Fruit fly (Drosophila melanogaster) whole organism, embryonic: Measurements from ENCODE around the gene Drice.

Experiments
- Aef1 ChIP-seq: fragments of 200-800 bp; sonication (Bioruptor generic); IDR thresholded peaks from 3 replicates; pipeline ENCODE4 v1.3.6; 2022; ENCODE audit warnings: missing biosample characterization, missing genetic modification characterization
- CG1024 ChIP-seq: fragments of 200-800 bp; sonication (Bioruptor generic); IDR thresholded peaks from 2 replicates; pipeline ENCODE4 v1.3.6; 2022; ENCODE audit warnings: missing biosample characterization, missing genetic modification characterization
- CG10274 ChIP-seq: fragments of 200-800 bp; sonication (Bioruptor generic); optimal IDR thresholded peaks from 3 replicates; lab custom pipeline; 2017; ENCODE audit warnings: missing biosample characterization, mild to moderate bottlenecking, missing genetic modification characterization
- CG10321 ChIP-seq: fragments of 200-800 bp; sonication (Bioruptor generic); IDR thresholded peaks from 2 replicates; pipeline ENCODE4 v1.3.6; 2022; ENCODE audit warnings: missing biosample characterization, missing genetic modification characterization
- CG10431 ChIP-seq: fragments of 200-800 bp; sonication (Bioruptor generic); optimal IDR thresholded peaks from 3 replicates; lab custom pipeline; 2018; ENCODE audit warnings: missing biosample characterization, mild to moderate bottlenecking, missing genetic modification characterization
- CG11456 ChIP-seq: fragments of 200-800 bp; sonication (Bioruptor generic); IDR thresholded peaks from 3 replicates; pipeline ENCODE4 v1.3.6; 2022; ENCODE audit warnings: missing biosample characterization, missing genetic modification characterization
- CG12236 ChIP-seq: fragments of 200-800 bp; sonication (Bioruptor generic); optimal IDR thresholded peaks from 2 replicates; lab custom pipeline; 2016; ENCODE audit warnings: missing biosample characterization, missing genetic modification characterization
- CG12659 ChIP-seq: fragments of 200-800 bp; sonication (Bioruptor generic); optimal IDR thresholded peaks from 3 replicates; lab custom pipeline; 2017; ENCODE audit warnings: mild to moderate bottlenecking, missing biosample characterization, missing genetic modification reagents, missing genetic modification characterization
- CG14441 ChIP-seq: fragments of 200-800 bp; sonication (Bioruptor generic); IDR thresholded peaks from 2 replicates; pipeline ENCODE4 v1.3.6; 2022; ENCODE audit warnings: missing biosample characterization, missing genetic modification characterization
- CG16815 ChIP-seq: fragments of 200-800 bp; sonication (Bioruptor generic); optimal IDR thresholded peaks from 3 replicates; lab custom pipeline; 2017; ENCODE audit warnings: missing biosample characterization, mild to moderate bottlenecking, missing genetic modification characterization
- CG17359 ChIP-seq: fragments of 200-800 bp; sonication (Bioruptor generic); optimal IDR thresholded peaks from 3 replicates; lab custom pipeline; 2018; ENCODE audit warnings: missing biosample characterization, mild to moderate bottlenecking, missing genetic modification characterization, moderate library complexity
- CG18011 ChIP-seq: fragments of 200-800 bp; sonication (Bioruptor generic); optimal IDR thresholded peaks from 2 replicates; lab custom pipeline; 2017; ENCODE audit warnings: missing biosample characterization, missing genetic modification characterization, mild to moderate bottlenecking, moderate library complexity, missing genotype
- CG18262 ChIP-seq: fragments of 200-800 bp; optimal IDR thresholded peaks from 3 replicates; lab custom pipeline; 2019; ENCODE audit warnings: missing biosample characterization, mild to moderate bottlenecking, missing genetic modification characterization, moderate library complexity
- CG18619 ChIP-seq: fragments of 200-800 bp; sonication (Bioruptor generic); optimal IDR thresholded peaks from 3 replicates; lab custom pipeline; 2017; ENCODE audit warnings: missing biosample characterization, mild to moderate bottlenecking, missing genetic modification characterization
- CG2199 ChIP-seq: fragments of 200-800 bp; sonication (Bioruptor generic); IDR thresholded peaks from 3 replicates; pipeline ENCODE4 v1.3.6; 2022; ENCODE audit warnings: missing biosample characterization, missing genetic modification characterization
- CG3065 ChIP-seq: fragments of 200-800 bp; sonication (Bioruptor generic); optimal IDR thresholded peaks from 2 replicates; lab custom pipeline; 2016; ENCODE audit warnings: missing biosample characterization, missing genetic modification characterization
- CG32532 ChIP-seq: fragments of 200-800 bp; sonication (Bioruptor generic); IDR thresholded peaks from 2 replicates; pipeline ENCODE4 v1.3.6; 2022; ENCODE audit warnings: missing biosample characterization, missing genetic modification characterization
- CG3726 ChIP-seq: fragments of 200-800 bp; sonication (Bioruptor generic); IDR thresholded peaks from 3 replicates; pipeline ENCODE4, ENCODE4 v1.3.6; 2022; ENCODE audit warnings: missing biosample characterization, missing genetic modification characterization
- CG4328 ChIP-seq: fragments of 200-800 bp; sonication (Bioruptor generic); optimal IDR thresholded peaks from 3 replicates; lab custom pipeline; 2017; ENCODE audit warnings: missing biosample characterization, missing genetic modification reagents, missing genetic modification characterization
- CG4404 ChIP-seq: fragments of 200-800 bp; sonication (Bioruptor generic); IDR thresholded peaks from 2 replicates; pipeline ENCODE4 v1.3.6; 2022; ENCODE audit warnings: missing biosample characterization, missing genetic modification characterization
- CG4424 ChIP-seq: fragments of 200-800 bp; sonication (Bioruptor generic); optimal IDR thresholded peaks from 3 replicates; lab custom pipeline; 2016; ENCODE audit warnings: missing biosample characterization, missing genetic modification characterization
- CG5245 ChIP-seq: fragments of 200-800 bp; sonication (Bioruptor generic); optimal IDR thresholded peaks from 3 replicates; lab custom pipeline; 2016; ENCODE audit warnings: missing biosample characterization, missing genetic modification characterization
- CG7928 ChIP-seq: fragments of 200-800 bp; sonication (Bioruptor generic); optimal IDR thresholded peaks from 2 replicates; lab custom pipeline; 2017; ENCODE audit warnings: missing biosample characterization, mild to moderate bottlenecking, missing genetic modification characterization
- CG8089 ChIP-seq: fragments of 200-800 bp; sonication (Bioruptor generic); optimal IDR thresholded peaks from 3 replicates; lab custom pipeline; 2016; ENCODE audit warnings: missing biosample characterization, missing genetic modification characterization
- CG9876 ChIP-seq: fragments of 200-800 bp; sonication (Bioruptor generic); optimal IDR thresholded peaks from 2 replicates; lab custom pipeline; 2016; ENCODE audit warnings: missing biosample characterization, missing genetic modification characterization
- H15 ChIP-seq: fragments of 200-800 bp; sonication (Bioruptor generic); IDR thresholded peaks from 3 replicates; pipeline ENCODE4 v1.3.6; 2022; ENCODE audit warnings: missing biosample characterization, missing genetic modification characterization
- HLH54F ChIP-seq: fragments of 200-800 bp; sonication (Bioruptor generic); optimal IDR thresholded peaks from 3 replicates; lab custom pipeline; 2016; ENCODE audit warnings: missing biosample characterization, missing genetic modification characterization
- Hr3 ChIP-seq: fragments of 200-800 bp; sonication (Bioruptor generic); optimal IDR thresholded peaks from 3 replicates; lab custom pipeline; 2016; ENCODE audit warnings: missing biosample characterization, missing genetic modification characterization
- Neu2 ChIP-seq: fragments of 200-800 bp; sonication (Bioruptor generic); optimal IDR thresholded peaks from 3 replicates; lab custom pipeline; 2016; ENCODE audit warnings: missing biosample characterization, missing genetic modification characterization, borderline replicate concordance
- Poxn ChIP-seq: fragments of 200-800 bp; sonication (Bioruptor generic); IDR thresholded peaks from 2 replicates; pipeline ENCODE4 v1.3.6; 2022; ENCODE audit warnings: missing biosample characterization, missing genetic modification characterization
- Scr ChIP-seq: fragments of 200-800 bp; sonication (Bioruptor generic); IDR thresholded peaks from 2 replicates; pipeline ENCODE4 v1.3.6; 2022; ENCODE audit warnings: missing biosample characterization, missing genetic modification characterization; ENCODE audit not compliant: partially characterized antibody
- Xbp1 ChIP-seq: fragments of 200-800 bp; sonication (Bioruptor generic); optimal IDR thresholded peaks from 3 replicates; lab custom pipeline; 2016; ENCODE audit warnings: missing biosample characterization, mild to moderate bottlenecking, missing genetic modification characterization
- ap ChIP-seq: fragments of 200-800 bp; sonication (Bioruptor generic); IDR thresholded peaks from 2 replicates; pipeline ENCODE4 v1.3.6; 2022; ENCODE audit warnings: missing biosample characterization, missing genetic modification characterization
- br ChIP-seq: fragments of >200 bp; optimal IDR thresholded peaks from 2 replicates; lab custom pipeline; 2017
- crc ChIP-seq: fragments of 200-800 bp; sonication (Bioruptor generic); optimal IDR thresholded peaks from 2 replicates; lab custom pipeline; 2016; ENCODE audit warnings: missing biosample characterization, missing genetic modification characterization
- croc ChIP-seq: fragments of 200-800 bp; sonication (Bioruptor generic); conservative IDR thresholded peaks from 3 replicates; pipeline ENCODE4 v1.3.6; 2022; ENCODE audit warnings: missing biosample characterization, missing genetic modification characterization
- crol ChIP-seq: fragments of 200-800 bp; sonication (Bioruptor generic); IDR thresholded peaks from 2 replicates; pipeline ENCODE4 v1.3.6; 2022; ENCODE audit warnings: missing biosample characterization, missing genetic modification characterization
- inv ChIP-seq: fragments of 200-800 bp; sonication (Bioruptor generic); IDR thresholded peaks from 2 replicates; pipeline ENCODE4 v1.3.6; 2022; ENCODE audit warnings: missing biosample characterization, missing genetic modification characterization; ENCODE audit not compliant: partially characterized antibody
- kah ChIP-seq: fragments of 200-800 bp; sonication (Bioruptor generic); optimal IDR thresholded peaks from 2 replicates; lab custom pipeline; 2018; ENCODE audit warnings: missing biosample characterization, mild to moderate bottlenecking, missing genetic modification characterization
- lab ChIP-seq: fragments of 200-800 bp; sonication (Bioruptor generic); optimal IDR thresholded peaks from 3 replicates; lab custom pipeline; 2017; ENCODE audit warnings: missing biosample characterization, missing genetic modification characterization, mild to moderate bottlenecking, moderate library complexity, missing genetic modification reagents
- mirr ChIP-seq: fragments of 200-800 bp; sonication (Bioruptor generic); optimal IDR thresholded peaks from 3 replicates; lab custom pipeline; 2018; ENCODE audit warnings: missing biosample characterization, mild to moderate bottlenecking, missing genetic modification characterization
- nerfin-2 ChIP-seq: fragments of 200-800 bp; sonication (Bioruptor generic); IDR thresholded peaks from 2 replicates; pipeline ENCODE4 v1.3.6; 2022; ENCODE audit warnings: missing biosample characterization, missing genetic modification characterization; ENCODE audit not compliant: partially characterized antibody
- pan ChIP-seq, 4 experiments: fragments of >200 bp in 3 of 4; fragments of 200-800 bp in 1 of 4; sonication (Bioruptor generic) in 1 of 4; optimal IDR thresholded peaks in 3 of 4; IDR thresholded peaks in 1 of 4; 2 replicates each; pipeline versions ENCODE4 v1.3.6 to Lab custom; 2017 to 2022; ENCODE audit warnings: missing biosample characterization in 2 of 4, missing genetic modification characterization in 2 of 4, mixed read lengths in 1 of 4
- pfk ChIP-seq: fragments of 200-800 bp; sonication (Bioruptor generic); optimal IDR thresholded peaks from 2 replicates; lab custom pipeline; 2018; ENCODE audit warnings: missing biosample characterization, mild to moderate bottlenecking, missing genetic modification characterization, moderate library complexity
- pita ChIP-seq: fragments of 200-800 bp; sonication (Bioruptor generic); optimal IDR thresholded peaks from 2 replicates; lab custom pipeline; 2017; ENCODE audit warnings: missing biosample characterization, mild to moderate bottlenecking, missing genetic modification characterization
- pros ChIP-seq: fragments of 200-800 bp; sonication (Bioruptor generic); optimal IDR thresholded peaks from 3 replicates; lab custom pipeline; 2019; ENCODE audit warnings: missing biosample characterization, mild to moderate bottlenecking, missing genetic modification characterization, moderate library complexity
- sens-2 ChIP-seq: fragments of 200-800 bp; sonication (Bioruptor generic); IDR thresholded peaks from 2 replicates; pipeline ENCODE4 v1.3.6; 2022; ENCODE audit warnings: missing biosample characterization, missing genetic modification characterization
- tgo ChIP-seq: fragments of 200-800 bp; sonication (Bioruptor generic); IDR thresholded peaks from 3 replicates; pipeline ENCODE4 v1.3.6; 2022; ENCODE audit warnings: missing biosample characterization, missing genetic modification characterization
- zfh1 ChIP-seq: fragments of 200-800 bp; sonication (Bioruptor generic); IDR thresholded peaks from 3 replicates; pipeline ENCODE4 v1.3.6; 2022; ENCODE audit warnings: missing biosample characterization, missing genetic modification characterization

Drice gene

dm6 chr3R:29798966-29799680 is at the start of gene Drice, which contains the start of gene Rnb (continued):
- TF ChIP-seq CG3065 (no peak), croc (GFP tag; lab: Robert Waterston, UW) (peak; percentile 37; the same call in 1 of the 3 replicates), CG18262 (tag; lab: Kevin White, UChicago) (no peak), CG17359 (tag; lab: Kevin White, UChicago) (peak; percentile 51), CG18619 (GFP tag; lab: Kevin White, UChicago) (no peak), kah (GFP tag; lab: Kevin White, UChicago) (peak; percentile 50), br (no peak), CG10431 (no peak), CG7928 (no peak), HLH54F (GFP tag; lab: Kevin White, UChicago) (no peak), Neu2 (no peak), CG12659 (peak; percentile 73), pita (no peak), Hr3 (peak; percentile 41), CG10274 (GFP tag; lab: Kevin White, UChicago) (no peak), CG11456 (GFP tag; lab: Robert Waterston, UW) (no peak), CG3726 (GFP tag; lab: Robert Waterston, UW) (no peak), CG9876 (no peak), CG10321 (GFP tag; lab: Robert Waterston, UW) (no peak), crc (GFP tag; lab: Kevin White, UChicago) (no peak), pfk (no peak), pros (no peak), CG4424 (peak; percentile 48), inv (GFP tag; lab: Robert Waterston, UW) (peak; percentile 60), CG5245 (GFP tag; lab: Kevin White, UChicago) (peak; percentile 6), Scr (GFP tag; lab: Robert Waterston, UW) (peak; percentile 79), CG4328 (peak; percentile 52), CG4404 (no peak), CG14441 (GFP tag; lab: Robert Waterston, UW) (peak; percentile 43; the same call in 1 of the 2 replicates), CG1024 (GFP tag; lab: Robert Waterston, UW) (0 out of 2 replicates have a peak, but pooled peaks have one; percentile 24), CG8089 (GFP tag; lab: Kevin White, UChicago) (no peak), CG32532 (GFP tag; lab: Robert Waterston, UW) (no peak), nerfin-2 (0 out of 2 replicates have a peak, but pooled peaks have one; percentile 22), mirr (peak; percentile 14), lab (no peak), Poxn (GFP tag; lab: Robert Waterston, UW) (no peak), CG18011 (no peak), tgo (peak; percentile 47), zfh1 (GFP tag; lab: Robert Waterston, UW) (0 out of 3 replicates have a peak, but pooled peaks have one; percentile 36), CG2199 (GFP tag; lab: Robert Waterston, UW) (no peak), sens-2 (GFP tag; lab: Robert Waterston, UW) (no peak), CG16815 (GFP tag; lab: Kevin White, UChicago) (no peak), crol (no peak), CG12236 (GFP tag; lab: Kevin White, UChicago) (no peak), ap (GFP tag; lab: Robert Waterston, UW) (0 out of 2 replicates have a peak, but pooled peaks have one; percentile 13), pan (optimal IDR thresholded peaks at IDR 0.05; lab: Kevin White, UChicago) (no peak), pan (GFP tag; optimal IDR thresholded peaks at IDR 0.05 in 1 of 2, IDR thresholded peaks at IDR 0.05 in 1 of 2) (peak in 1 of 2 experiments; percentile 45), Aef1 (GFP tag; lab: Robert Waterston, UW) (peak; percentile 27; the same call in 1 of the 3 replicates), Xbp1 (peak; percentile 53), H15 (GFP tag; lab: Robert Waterston, UW) (no peak)
